Worm (Caenorhabditis elegans) whole organism, early embryonic: ENCODE results near the gene F35H10.5.

ENCODE experiments used
- ama-1 ChIP-seq: fragments of 150-350 bp; optimal IDR thresholded peaks from 2 replicates; lab custom pipeline; 2014
- ceh-36 ChIP-seq: sonication (generic microtip); optimal IDR thresholded peaks from 2 replicates; lab custom pipeline; 2016; ENCODE audit warnings: missing genetic modification characterization, inconsistent platforms, missing compliant biosample characterization
- hmbx-1 ChIP-seq: sonication (generic microtip); optimal IDR thresholded peaks from 2 replicates; lab custom pipeline; 2016; ENCODE audit warnings: mild to moderate bottlenecking, missing genetic modification characterization, missing compliant biosample characterization
- hnd-1 ChIP-seq: sonication (generic microtip); optimal IDR thresholded peaks from 2 replicates; lab custom pipeline; 2016; ENCODE audit warnings: missing genetic modification characterization, missing compliant biosample characterization
- sea-1 ChIP-seq: fragments of 200-800 bp; sonication (Bioruptor generic); conservative IDR thresholded peaks from 2 replicates; pipeline ENCODE4 v1.3.6; 2022; ENCODE audit warnings: missing genetic modification characterization, missing compliant biosample characterization
- tra-4 ChIP-seq: sonication (generic microtip); optimal IDR thresholded peaks from 2 replicates; lab custom pipeline; 2017; ENCODE audit warnings: missing genetic modification characterization, missing compliant biosample characterization

DNA sequence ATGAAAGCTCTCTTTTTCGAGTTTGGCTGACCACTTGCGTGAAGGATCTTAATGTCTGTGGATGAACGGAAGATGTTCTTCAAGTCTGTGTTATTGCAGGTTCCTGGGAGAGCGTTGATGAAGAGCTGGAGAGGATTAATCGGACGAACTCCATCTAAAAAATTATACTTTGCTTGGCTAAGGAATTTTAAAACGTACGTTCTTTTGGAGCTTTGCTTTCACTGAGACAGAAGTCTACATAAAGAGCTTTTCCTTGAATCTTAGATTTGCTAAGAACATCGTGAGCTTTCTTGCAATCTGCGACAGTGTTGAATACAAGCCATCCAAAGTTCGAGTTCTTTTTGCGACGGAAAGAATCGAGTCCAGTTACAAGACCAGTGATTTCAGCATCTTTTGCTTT is 13.3 kb upstream of the F35H10.5 start:
- no peak for TF ChIP-seq hmbx-1 (tag; lab: Kevin White, UChicago)
- no peak for TF ChIP-seq hnd-1 (tag; lab: Kevin White, UChicago)
- no peak for TF ChIP-seq tra-4
- no peak for TF ChIP-seq ama-1 (lab: Kevin White, UChicago)
- TF ChIP-seq ceh-36 (tag; lab: Kevin White, UChicago): no peak
- no peak for TF ChIP-seq sea-1 (GFP tag; lab: Robert Waterston, UW)
